Fruit fly (Drosophila melanogaster): Measurements from ENCODE around the gene MED30.

Gene MED30

DNA sequence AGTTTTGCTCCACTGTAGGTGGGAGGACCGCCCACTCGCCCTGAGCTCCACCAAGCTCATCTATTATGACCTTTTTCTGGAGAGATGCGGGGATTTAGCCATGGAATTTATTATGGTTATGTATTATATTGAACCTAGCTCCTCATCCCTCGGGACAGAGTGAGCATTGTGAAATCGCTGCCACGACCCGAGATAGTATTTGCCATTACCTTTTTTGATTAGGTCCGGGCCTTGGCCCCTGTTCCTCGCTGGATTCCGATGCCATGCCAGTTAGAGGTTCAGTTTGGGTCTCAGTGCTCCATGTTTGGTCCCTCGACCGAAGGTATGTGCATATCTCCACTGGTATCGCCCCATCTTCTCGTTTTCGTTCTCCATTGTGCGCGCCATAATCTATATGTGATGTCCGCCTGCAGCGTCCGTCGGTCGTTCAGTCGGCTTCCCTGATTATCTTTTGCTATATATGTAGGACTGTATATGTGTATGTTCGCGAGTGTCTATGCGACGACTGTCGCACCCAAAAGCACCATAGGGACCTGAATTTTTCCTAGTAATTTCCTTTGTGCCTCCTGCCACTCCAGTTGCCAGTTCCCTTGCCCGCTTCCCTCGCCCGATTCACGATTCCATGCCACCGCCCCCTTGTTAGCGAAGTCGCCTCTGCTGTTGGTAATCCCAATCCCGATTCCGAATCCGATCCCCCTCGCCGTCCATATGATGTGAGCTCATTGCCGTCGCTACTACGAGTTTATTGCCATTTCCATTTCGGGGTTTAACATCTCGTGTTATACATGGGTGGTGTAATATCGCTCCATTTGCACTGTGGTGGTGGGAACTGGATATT is 48.1 kb upstream of the MED30 start:
- TF ChIP-seq CG32767 (GFP tag; IDR thresholded peaks at IDR 0.05): no peak
- no peak for TF ChIP-seq CG15479 (GFP tag; optimal IDR thresholded peaks at IDR 0.05)
- TF ChIP-seq inv (GFP tag; IDR thresholded peaks at IDR 0.05; ENCODE audit: partially characterized antibody): no peak
- TF ChIP-seq Doc2 (GFP tag; IDR thresholded peaks at IDR 0.05): no peak
- no peak for TF ChIP-seq CG2129 (GFP tag; IDR thresholded peaks at IDR 0.05; ENCODE audit: partially characterized antibody)
- TF ChIP-seq Med (GFP tag): peak; percentile 45
- no peak for TF ChIP-seq wor (GFP tag; IDR thresholded peaks at IDR 0.05)
- TF ChIP-seq CG18599 (GFP tag; optimal IDR thresholded peaks at IDR 0.05): no peak
- TF ChIP-seq Deaf1 (tag; optimal IDR thresholded peaks at IDR 0.05): peak; percentile 31
- no peak for TF ChIP-seq NK7.1 (GFP tag; optimal IDR thresholded peaks at IDR 0.05)
- TF ChIP-seq CG11456 (GFP tag; IDR thresholded peaks at IDR 0.05): no peak
- TF ChIP-seq Antp (GFP tag; optimal IDR thresholded peaks at IDR 0.05): no peak
- TF ChIP-seq Ets65A (GFP tag): peak; percentile 53
- TF ChIP-seq B-H2 (GFP tag; optimal IDR thresholded peaks at IDR 0.05): no peak
- no peak for TF ChIP-seq CG12071 (GFP tag; optimal IDR thresholded peaks at IDR 0.05)
- TF ChIP-seq CG30020 (tag; optimal IDR thresholded peaks at IDR 0.05): no peak
- TF ChIP-seq bcd (GFP tag; optimal IDR thresholded peaks at IDR 0.05): no peak
- TF ChIP-seq seq (GFP tag; IDR thresholded peaks at IDR 0.05): no peak
- no peak for TF ChIP-seq CG42726 (GFP tag; IDR thresholded peaks at IDR 0.05; ENCODE audit: partially characterized antibody)
- no peak for TF ChIP-seq CG12236 (GFP tag; optimal IDR thresholded peaks at IDR 0.05)
- TF ChIP-seq PHDP (tag; optimal IDR thresholded peaks at IDR 0.05): no peak
- no peak for TF ChIP-seq btn (GFP tag; optimal IDR thresholded peaks at IDR 0.05)
- TF ChIP-seq CG17385 (GFP tag; optimal IDR thresholded peaks at IDR 0.05): no peak
- TF ChIP-seq org-1 (GFP tag; optimal IDR thresholded peaks at IDR 0.05): no peak
- TF ChIP-seq croc (GFP tag; conservative IDR thresholded peaks at IDR 0.05): no peak
- TF ChIP-seq CG6683 (GFP tag; optimal IDR thresholded peaks at IDR 0.05): no peak
- TF ChIP-seq CG34422 (GFP tag; IDR thresholded peaks at IDR 0.05): no peak
- TF ChIP-seq pfk (GFP tag; optimal IDR thresholded peaks at IDR 0.05): no peak
- no peak for TF ChIP-seq bsh (GFP tag; optimal IDR thresholded peaks at IDR 0.05)
- no peak for TF ChIP-seq CG3995 (GFP tag; optimal IDR thresholded peaks at IDR 0.05)
- no peak for TF ChIP-seq sr (GFP tag; IDR thresholded peaks at IDR 0.05)
- TF ChIP-seq CG4854 (GFP tag; optimal IDR thresholded peaks at IDR 0.05): no peak
- no peak for TF ChIP-seq CG33557 (GFP tag; optimal IDR thresholded peaks at IDR 0.05)
- no peak for TF ChIP-seq Dp (GFP tag; optimal IDR thresholded peaks at IDR 0.05)
- TF ChIP-seq CG8765 (GFP tag; IDR thresholded peaks at IDR 0.05): no peak
- TF ChIP-seq C15 (GFP tag; IDR thresholded peaks at IDR 0.05): no peak
- TF ChIP-seq CG8478 (optimal IDR thresholded peaks at IDR 0.05): no peak
- no peak for TF ChIP-seq bowl (GFP tag; IDR thresholded peaks at IDR 0.05)
- TF ChIP-seq Nf-YA (GFP tag; IDR thresholded peaks at IDR 0.05): no peak
- TF ChIP-seq twi (tag; optimal IDR thresholded peaks at IDR 0.05): no peak
- no peak for TF ChIP-seq ind (GFP tag; optimal IDR thresholded peaks at IDR 0.05)
- no peak for TF ChIP-seq hkb (optimal IDR thresholded peaks at IDR 0.05)
- TF ChIP-seq hkb (GFP tag; IDR thresholded peaks at IDR 0.05): no peak
- TF ChIP-seq CG13894 (tag; optimal IDR thresholded peaks at IDR 0.05): peak; percentile 98
- TF ChIP-seq danr (GFP tag; IDR thresholded peaks at IDR 0.05): no peak
- no peak for TF ChIP-seq Usf (GFP tag; optimal IDR thresholded peaks at IDR 0.05)
- TF ChIP-seq stc (GFP tag; IDR thresholded peaks at IDR 0.05): no peak
- no peak for TF ChIP-seq chif (GFP tag; optimal IDR thresholded peaks at IDR 0.05)
- TF ChIP-seq CG8290 (GFP tag; optimal IDR thresholded peaks at IDR 0.05): peak; percentile 15
- peak in 1 of 2 experiments; percentile 11 for TF ChIP-seq CG8290 (tag; optimal IDR thresholded peaks at IDR 0.05)
- no peak for TF ChIP-seq CG11560 (tag; IDR thresholded peaks at IDR 0.05)
- TF ChIP-seq CG30431 (GFP tag; optimal IDR thresholded peaks at IDR 0.05): no peak

All from whole organism, embryonic.